Fruit fly (Drosophila melanogaster) whole organism, embryonic: Measurements from ENCODE around the gene odd.
A peak's percentile ranks its signal among the peaks of the same experiment; 100 is the strongest.

Source experiments
- Atf3 ChIP-seq: fragments of 200-800 bp; sonication (Bioruptor generic); optimal IDR thresholded peaks from 3 replicates; lab custom pipeline; 2016; ENCODE audit warnings: missing biosample characterization, missing genetic modification characterization
- CG10321 ChIP-seq: fragments of 200-800 bp; sonication (Bioruptor generic); IDR thresholded peaks from 2 replicates; pipeline ENCODE4 v1.3.6; 2022; ENCODE audit warnings: missing biosample characterization, missing genetic modification characterization
- CG10543 ChIP-seq: fragments of 200-800 bp; sonication (Bioruptor generic); optimal IDR thresholded peaks from 3 replicates; lab custom pipeline; 2017; ENCODE audit warnings: missing biosample characterization, mild to moderate bottlenecking, missing genetic modification characterization, moderate library complexity
- CG10565 ChIP-seq: fragments of 200-800 bp; sonication (Bioruptor generic); optimal IDR thresholded peaks from 3 replicates; lab custom pipeline; 2016; ENCODE audit warnings: missing biosample characterization, mild to moderate bottlenecking, missing genetic modification characterization
- CG11695 ChIP-seq: fragments of 200-800 bp; sonication (Bioruptor generic); IDR thresholded peaks from 3 replicates; pipeline ENCODE4 v1.3.6; 2022; ENCODE audit warnings: missing biosample characterization, missing genetic modification characterization
- CG11723 ChIP-seq: fragments of 200-800 bp; sonication (Bioruptor generic); optimal IDR thresholded peaks from 2 replicates; lab custom pipeline; 2017; ENCODE audit warnings: missing biosample characterization, mild to moderate bottlenecking, missing genetic modification characterization
- CG12219 ChIP-seq: fragments of 200-800 bp; sonication (Bioruptor generic); optimal IDR thresholded peaks from 3 replicates; lab custom pipeline; 2018; ENCODE audit warnings: missing biosample characterization, mild to moderate bottlenecking, missing genetic modification characterization
- CG12744 ChIP-seq: fragments of 200-800 bp; sonication (Bioruptor generic); optimal IDR thresholded peaks from 2 replicates; lab custom pipeline; 2016; ENCODE audit warnings: missing biosample characterization, missing genetic modification characterization
- CG14667 ChIP-seq: fragments of 200-800 bp; sonication (Bioruptor generic); IDR thresholded peaks from 2 replicates; pipeline ENCODE4 v1.3.6; 2022; ENCODE audit warnings: missing biosample characterization, missing genetic modification characterization
- CG17359 ChIP-seq: fragments of 200-800 bp; sonication (Bioruptor generic); optimal IDR thresholded peaks from 3 replicates; lab custom pipeline; 2018; ENCODE audit warnings: missing biosample characterization, mild to moderate bottlenecking, missing genetic modification characterization, moderate library complexity
- CG2202 ChIP-seq: fragments of 200-800 bp; sonication (Bioruptor generic); optimal IDR thresholded peaks from 2 replicates; lab custom pipeline; 2018; ENCODE audit warnings: missing biosample characterization, mild to moderate bottlenecking, missing genetic modification characterization
- CG30020 ChIP-seq: fragments of 200-800 bp; optimal IDR thresholded peaks from 2 replicates; lab custom pipeline; 2019; ENCODE audit warnings: missing biosample characterization, mild to moderate bottlenecking, missing genetic modification characterization, moderate library complexity
- CG3065 ChIP-seq: fragments of 200-800 bp; sonication (Bioruptor generic); optimal IDR thresholded peaks from 2 replicates; lab custom pipeline; 2016; ENCODE audit warnings: missing biosample characterization, missing genetic modification characterization
- CG32767 ChIP-seq: fragments of 200-800 bp; sonication (Bioruptor generic); IDR thresholded peaks from 2 replicates; pipeline ENCODE4 v1.3.6; 2022; ENCODE audit warnings: missing biosample characterization, missing genetic modification characterization
- CG33213 ChIP-seq: fragments of 200-800 bp; sonication (Bioruptor generic); optimal IDR thresholded peaks from 3 replicates; lab custom pipeline; 2016; ENCODE audit warnings: missing biosample characterization, missing genetic modification characterization
- CG3995 ChIP-seq: fragments of 200-800 bp; sonication (Bioruptor generic); optimal IDR thresholded peaks from 3 replicates; lab custom pipeline; 2016; ENCODE audit warnings: missing biosample characterization, missing genetic modification characterization
- CG4404 ChIP-seq: fragments of 200-800 bp; sonication (Bioruptor generic); IDR thresholded peaks from 2 replicates; pipeline ENCODE4 v1.3.6; 2022; ENCODE audit warnings: missing biosample characterization, missing genetic modification characterization
- CG5245 ChIP-seq: fragments of 200-800 bp; sonication (Bioruptor generic); optimal IDR thresholded peaks from 3 replicates; lab custom pipeline; 2016; ENCODE audit warnings: missing biosample characterization, missing genetic modification characterization
- CG6765 ChIP-seq: fragments of 200-800 bp; sonication (Bioruptor generic); optimal IDR thresholded peaks from 3 replicates; lab custom pipeline; 2017; ENCODE audit warnings: missing biosample characterization, mild to moderate bottlenecking, missing genetic modification characterization
- CG8281 ChIP-seq: fragments of 200-800 bp; sonication (Bioruptor generic); optimal IDR thresholded peaks from 2 replicates; lab custom pipeline; 2018; ENCODE audit warnings: missing biosample characterization, mild to moderate bottlenecking, missing genetic modification characterization, moderate library complexity
- CG8290 ChIP-seq, 3 experiments: fragments of 200-800 bp; sonication (Bioruptor generic); optimal IDR thresholded peaks; 2 replicates each; lab custom pipeline; 2016 to 2019; ENCODE audit warnings: missing biosample characterization in 3 of 3, missing genetic modification characterization in 3 of 3, mild to moderate bottlenecking in 2 of 3, moderate library complexity in 1 of 3
- CG8924 ChIP-seq: fragments of 200-800 bp; optimal IDR thresholded peaks from 3 replicates; lab custom pipeline; 2019; ENCODE audit warnings: missing biosample characterization, mild to moderate bottlenecking, missing genetic modification characterization, moderate library complexity
- CoRest ChIP-seq: fragments of 200-800 bp; sonication (Bioruptor generic); optimal IDR thresholded peaks from 3 replicates; lab custom pipeline; 2018; ENCODE audit warnings: missing biosample characterization, mild to moderate bottlenecking, missing genetic modification characterization, moderate library complexity
- GATAe ChIP-seq: fragments of 200-800 bp; sonication (Bioruptor generic); conservative IDR thresholded peaks from 2 replicates; pipeline ENCODE4 v1.3.6; 2022; ENCODE audit warnings: missing biosample characterization, missing genetic modification characterization
- H2.0 ChIP-seq: fragments of 200-800 bp; sonication (Bioruptor generic); IDR thresholded peaks from 2 replicates; pipeline ENCODE4 v1.3.6; 2022; ENCODE audit warnings: missing biosample characterization, missing genetic modification characterization
- Mad ChIP-seq: fragments of 200-800 bp; sonication (Bioruptor generic); optimal IDR thresholded peaks from 2 replicates; lab custom pipeline; 2016; ENCODE audit warnings: missing biosample characterization, missing genetic modification characterization
- NC2β ChIP-seq: fragments of 200-800 bp; sonication (Bioruptor generic); optimal IDR thresholded peaks from 2 replicates; lab custom pipeline; 2016; ENCODE audit warnings: missing biosample characterization, missing genetic modification characterization
- Rfx ChIP-seq: fragments of 200-800 bp; sonication (Bioruptor generic); IDR thresholded peaks from 2 replicates; pipeline ENCODE4 v1.3.6; 2022; ENCODE audit warnings: missing biosample characterization, missing genetic modification characterization
- Sox100B ChIP-seq: fragments of 200-800 bp; sonication (Bioruptor generic); optimal IDR thresholded peaks from 3 replicates; lab custom pipeline; 2018; ENCODE audit warnings: missing biosample characterization, mild to moderate bottlenecking, missing genetic modification characterization
- Ssrp ChIP-seq: fragments of 200-800 bp; sonication (Bioruptor generic); optimal IDR thresholded peaks from 2 replicates; lab custom pipeline; 2018; ENCODE audit warnings: missing biosample characterization, mild to moderate bottlenecking, missing genetic modification characterization, moderate library complexity
- Taf1 ChIP-seq: fragments of 200-800 bp; sonication (Bioruptor generic); IDR thresholded peaks from 2 replicates; pipeline ENCODE4 v1.3.6; 2022; ENCODE audit warnings: missing biosample characterization, missing genetic modification characterization
- chinmo ChIP-seq: fragments of 200-800 bp; sonication (Bioruptor generic); IDR thresholded peaks from 4 replicates; pipeline ENCODE4 v1.3.6; 2022; ENCODE audit warnings: missing biosample characterization, missing genetic modification characterization; ENCODE audit not compliant: partially characterized antibody
- ci ChIP-seq: fragments of 200-800 bp; sonication (Bioruptor generic); IDR thresholded peaks from 3 replicates; pipeline ENCODE4 v1.3.6; 2022; ENCODE audit warnings: missing biosample characterization, missing genetic modification characterization
- crol ChIP-seq: fragments of 200-800 bp; sonication (Bioruptor generic); IDR thresholded peaks from 2 replicates; pipeline ENCODE4 v1.3.6; 2022; ENCODE audit warnings: missing biosample characterization, missing genetic modification characterization
- fd96Cb ChIP-seq: fragments of 200-800 bp; sonication (Bioruptor generic); optimal IDR thresholded peaks from 2 replicates; lab custom pipeline; 2018; ENCODE audit warnings: missing biosample characterization, mild to moderate bottlenecking, missing genetic modification characterization, moderate library complexity
- ftz-f1 ChIP-seq: fragments of 200-800 bp; sonication (Bioruptor generic); optimal IDR thresholded peaks from 2 replicates; lab custom pipeline; 2016; ENCODE audit warnings: missing biosample characterization, missing genetic modification characterization
- gfzf ChIP-seq: fragments of 200-800 bp; sonication (Bioruptor generic); optimal IDR thresholded peaks from 2 replicates; lab custom pipeline; 2016; ENCODE audit warnings: missing biosample characterization, mild to moderate bottlenecking, missing genetic modification characterization, moderate library complexity
- grn ChIP-seq: fragments of 200-800 bp; sonication (Bioruptor generic); optimal IDR thresholded peaks from 3 replicates; lab custom pipeline; 2017; ENCODE audit warnings: missing biosample characterization, missing genetic modification characterization
- insv ChIP-seq, 2 experiments: fragments of 200-800 bp; sonication (Bioruptor generic); optimal IDR thresholded peaks; 3 replicates each; lab custom pipeline; 2016 to 2018; ENCODE audit warnings: missing biosample characterization in 2 of 2, missing genetic modification characterization in 2 of 2
- kay ChIP-seq: fragments of 200-800 bp; sonication (Bioruptor generic); optimal IDR thresholded peaks from 2 replicates; lab custom pipeline; 2016; ENCODE audit warnings: missing biosample characterization, missing genetic modification characterization
- lab ChIP-seq: fragments of 200-800 bp; sonication (Bioruptor generic); optimal IDR thresholded peaks from 3 replicates; lab custom pipeline; 2017; ENCODE audit warnings: missing biosample characterization, missing genetic modification characterization, mild to moderate bottlenecking, moderate library complexity, missing genetic modification reagents
- mirr ChIP-seq: fragments of 200-800 bp; sonication (Bioruptor generic); optimal IDR thresholded peaks from 3 replicates; lab custom pipeline; 2018; ENCODE audit warnings: missing biosample characterization, mild to moderate bottlenecking, missing genetic modification characterization
- nau ChIP-seq: fragments of 200-800 bp; sonication (Bioruptor generic); optimal IDR thresholded peaks from 3 replicates; lab custom pipeline; 2017; ENCODE audit warnings: missing biosample characterization, mild to moderate bottlenecking, missing genetic modification characterization, missing genetic modification reagents
- prd ChIP-seq, 3 experiments: fragments of >200 bp in 2 of 3; fragments of 200-800 bp in 1 of 3; sonication (Bioruptor generic) in 1 of 3; optimal IDR thresholded peaks in 2 of 3; IDR thresholded peaks in 1 of 3; 2 replicates in 2 of 3; 3 replicates in 1 of 3; pipeline versions ENCODE4 v1.3.6 to Lab custom; 2017 to 2022; ENCODE audit warnings: missing biosample characterization in 1 of 3, missing genetic modification characterization in 1 of 3
- run ChIP-seq: fragments of 200-800 bp; sonication (Bioruptor generic); optimal IDR thresholded peaks from 3 replicates; lab custom pipeline; 2018; ENCODE audit warnings: missing biosample characterization, mild to moderate bottlenecking, missing genetic modification characterization
- sd ChIP-seq: fragments of 200-800 bp; sonication (Bioruptor generic); optimal IDR thresholded peaks from 3 replicates; lab custom pipeline; 2018; ENCODE audit warnings: missing biosample characterization, mild to moderate bottlenecking, missing genetic modification characterization, moderate library complexity
- sima ChIP-seq: fragments of 200-800 bp; sonication (Bioruptor generic); optimal IDR thresholded peaks from 2 replicates; lab custom pipeline; 2016; ENCODE audit warnings: missing biosample characterization, missing genetic modification characterization
- stc ChIP-seq: fragments of 200-800 bp; sonication (Bioruptor generic); IDR thresholded peaks from 2 replicates; pipeline ENCODE4 v1.3.6; 2022; ENCODE audit warnings: missing biosample characterization, missing genetic modification characterization
- sug ChIP-seq: fragments of 200-800 bp; optimal IDR thresholded peaks from 2 replicates; lab custom pipeline; 2019; ENCODE audit warnings: missing biosample characterization, mild to moderate bottlenecking, missing genetic modification characterization, moderate library complexity
- tup ChIP-seq: fragments of 200-800 bp; sonication (Bioruptor generic); optimal IDR thresholded peaks from 2 replicates; lab custom pipeline; 2016; ENCODE audit warnings: missing biosample characterization, mild to moderate bottlenecking, missing genetic modification characterization, moderate library complexity
- unc-4 ChIP-seq: fragments of 200-800 bp; sonication (Bioruptor generic); IDR thresholded peaks from 2 replicates; pipeline ENCODE4 v1.3.6; 2022; ENCODE audit warnings: missing biosample characterization, missing genetic modification characterization; ENCODE audit not compliant: partially characterized antibody

Gene odd

dm6 chr2L:3639924-3640323, 33.4 kb upstream of the odd start (continued):
- peak; percentile 80 for TF ChIP-seq GATAe (GFP tag; lab: Robert Waterston, UW)
- TF ChIP-seq kay (GFP tag; lab: Kevin White, UChicago) = no peak
- TF ChIP-seq CG14667 (GFP tag; lab: Robert Waterston, UW) = no peak
- peak; percentile 22; the same call in 1 of the 3 replicates for TF ChIP-seq ci (GFP tag; lab: Robert Waterston, UW)
- TF ChIP-seq prd (optimal IDR thresholded peaks at IDR 0.05; lab: Kevin White, UChicago) = no peak
- no peak for TF ChIP-seq prd (GFP tag; IDR thresholded peaks at IDR 0.05; lab: Robert Waterston, UW)
- no peak for TF ChIP-seq fd96Cb (tag; lab: Kevin White, UChicago)
- TF ChIP-seq CG11723 (GFP tag; lab: Kevin White, UChicago) = no peak
- TF ChIP-seq Atf3 = no peak
- TF ChIP-seq CG11695 (GFP tag; lab: Robert Waterston, UW) = no peak
- TF ChIP-seq tup (GFP tag; lab: Kevin White, UChicago) = no peak
- TF ChIP-seq lab (GFP tag; lab: Kevin White, UChicago) = no peak
- TF ChIP-seq CG3995 (GFP tag; lab: Kevin White, UChicago) = no peak
- no peak for TF ChIP-seq Sox100B (GFP tag; lab: Kevin White, UChicago)
- TF ChIP-seq CG30020 (tag; lab: Kevin White, UChicago) = no peak
- TF ChIP-seq CG12744 (GFP tag; lab: Kevin White, UChicago) = no peak
- TF ChIP-seq CG2202 (tag; lab: Kevin White, UChicago) = no peak
- TF ChIP-seq sima (GFP tag; lab: Kevin White, UChicago) = no peak
- peak; percentile 29 for TF ChIP-seq sd (tag; lab: Kevin White, UChicago)
- TF ChIP-seq sug (tag; lab: Kevin White, UChicago) = peak; percentile 83
- TF ChIP-seq Ssrp = no peak
- no peak for TF ChIP-seq CG33213
- no peak for TF ChIP-seq insv (GFP tag; optimal IDR thresholded peaks at IDR 0.05; lab: Kevin White, UChicago)
- no peak for TF ChIP-seq CG8281 (tag; lab: Kevin White, UChicago)
- TF ChIP-seq crol (GFP tag; lab: Robert Waterston, UW) = peak; percentile 84
- peak; percentile 39 for TF ChIP-seq mirr (GFP tag; lab: Kevin White, UChicago)
- no peak for TF ChIP-seq CG10321 (GFP tag; lab: Robert Waterston, UW)
- no peak for TF ChIP-seq unc-4 (GFP tag; lab: Robert Waterston, UW)
- no peak for TF ChIP-seq CG12219 (GFP tag; lab: Kevin White, UChicago)
- no peak for TF ChIP-seq Rfx
- no peak for TF ChIP-seq CG32767 (GFP tag; lab: Robert Waterston, UW)
- peak; percentile 88 for TF ChIP-seq grn
- no peak for TF ChIP-seq CG4404 (GFP tag; lab: Robert Waterston, UW)
- TF ChIP-seq Mad = no peak
- TF ChIP-seq CG5245 = no peak
- TF ChIP-seq CG8924 = no peak
- no peak for TF ChIP-seq CG3065
- no peak for TF ChIP-seq CG10565 (GFP tag; lab: Kevin White, UChicago)
- no peak for TF ChIP-seq CG17359
- TF ChIP-seq H2.0 (GFP tag; lab: Robert Waterston, UW) = no peak
- no peak for TF ChIP-seq stc (GFP tag; lab: Robert Waterston, UW)
- TF ChIP-seq CG10543 (GFP tag; lab: Kevin White, UChicago) = peak; percentile 90
- peak; percentile 28 for TF ChIP-seq CG6765 (GFP tag; lab: Kevin White, UChicago)
- TF ChIP-seq ftz-f1 (GFP tag; lab: Kevin White, UChicago) = peak; percentile 76
- TF ChIP-seq CG8290 (GFP tag; optimal IDR thresholded peaks at IDR 0.05; lab: Kevin White, UChicago) = no peak
- peak in 1 of 2 experiments; percentile 29 for TF ChIP-seq CG8290 (tag; optimal IDR thresholded peaks at IDR 0.05; lab: Kevin White, UChicago)
- TF ChIP-seq NC2β = no peak
- TF ChIP-seq CoRest (tag; lab: Kevin White, UChicago) = no peak
- no peak for TF ChIP-seq run (tag; lab: Kevin White, UChicago)
- TF ChIP-seq gfzf = no peak
- TF ChIP-seq chinmo (GFP tag; lab: Robert Waterston, UW) = peak; percentile 59; the same call in 1 of the 4 replicates
- no peak for TF ChIP-seq Taf1 (GFP tag; lab: Robert Waterston, UW)
- no peak for TF ChIP-seq nau
